Fruit fly (Drosophila melanogaster) whole organism, embryonic: Measurements from ENCODE around the gene CtsF.

Source experiments
- Ada2b ChIP-seq: fragments of 200-800 bp; sonication (Bioruptor generic); IDR thresholded peaks from 2 replicates; pipeline ENCODE4 v1.3.6; 2022; ENCODE audit warnings: missing biosample characterization, missing genetic modification characterization
- B-H2 ChIP-seq: fragments of 200-800 bp; sonication (Bioruptor generic); optimal IDR thresholded peaks from 2 replicates; lab custom pipeline; 2018; ENCODE audit warnings: missing biosample characterization, mild to moderate bottlenecking, missing genetic modification characterization
- Blimp-1 ChIP-seq: fragments of 200-800 bp; sonication (Bioruptor generic); optimal IDR thresholded peaks from 3 replicates; lab custom pipeline; 2018; ENCODE audit warnings: missing biosample characterization, missing genetic modification characterization, mild to moderate bottlenecking, moderate library complexity, missing genetic modification reagents
- C15 ChIP-seq: fragments of 200-800 bp; sonication (Bioruptor generic); IDR thresholded peaks from 3 replicates; pipeline ENCODE4 v1.3.6; 2022; ENCODE audit warnings: missing biosample characterization, missing genetic modification characterization
- CG11695 ChIP-seq: fragments of 200-800 bp; sonication (Bioruptor generic); IDR thresholded peaks from 3 replicates; pipeline ENCODE4 v1.3.6; 2022; ENCODE audit warnings: missing biosample characterization, missing genetic modification characterization
- CG12236 ChIP-seq: fragments of 200-800 bp; sonication (Bioruptor generic); optimal IDR thresholded peaks from 2 replicates; lab custom pipeline; 2016; ENCODE audit warnings: missing biosample characterization, missing genetic modification characterization
- CG13287 ChIP-seq: fragments of 200-800 bp; sonication (Bioruptor generic); IDR thresholded peaks from 2 replicates; pipeline ENCODE4 v1.3.6; 2022; ENCODE audit warnings: missing biosample characterization, missing genetic modification characterization; ENCODE audit not compliant: partially characterized antibody
- CG15479 ChIP-seq: fragments of 200-800 bp; sonication (Bioruptor generic); optimal IDR thresholded peaks from 3 replicates; lab custom pipeline; 2019; ENCODE audit warnings: missing biosample characterization, mild to moderate bottlenecking, missing genetic modification characterization, moderate library complexity
- CG17829 ChIP-seq: fragments of 200-800 bp; optimal IDR thresholded peaks from 2 replicates; lab custom pipeline; 2019; ENCODE audit warnings: missing biosample characterization, mild to moderate bottlenecking, missing genetic modification characterization, moderate library complexity
- CG31388 ChIP-seq: fragments of 200-800 bp; sonication (Bioruptor generic); optimal IDR thresholded peaks from 2 replicates; lab custom pipeline; 2016; ENCODE audit warnings: missing biosample characterization, missing genetic modification characterization
- CG42726 ChIP-seq: fragments of 200-800 bp; sonication (Bioruptor generic); IDR thresholded peaks from 2 replicates; pipeline ENCODE4 v1.3.6; 2022; ENCODE audit warnings: missing biosample characterization, missing genetic modification characterization; ENCODE audit not compliant: partially characterized antibody
- CG4360 ChIP-seq: fragments of 200-800 bp; sonication (Bioruptor generic); IDR thresholded peaks from 2 replicates; pipeline ENCODE4 v1.3.6; 2022; ENCODE audit warnings: missing biosample characterization, missing genetic modification characterization
- CG6854 ChIP-seq: fragments of 200-800 bp; sonication (Bioruptor generic); optimal IDR thresholded peaks from 3 replicates; lab custom pipeline; 2017; ENCODE audit warnings: missing biosample characterization, mild to moderate bottlenecking, missing genetic modification characterization
- CG8388 ChIP-seq: fragments of 200-800 bp; sonication (Bioruptor generic); optimal IDR thresholded peaks from 2 replicates; lab custom pipeline; 2019; ENCODE audit warnings: missing biosample characterization, mild to moderate bottlenecking, missing genetic modification characterization, moderate library complexity
- CG9215 ChIP-seq: fragments of 200-800 bp; sonication (Bioruptor generic); IDR thresholded peaks from 2 replicates; pipeline ENCODE4 v1.3.6; 2022; ENCODE audit warnings: missing biosample characterization, missing genetic modification characterization
- CG9932 ChIP-seq: fragments of 200-800 bp; sonication (Bioruptor generic); IDR thresholded peaks from 2 replicates; pipeline ENCODE4 v1.3.6; 2022; ENCODE audit warnings: missing biosample characterization, missing genetic modification characterization
- CrebB ChIP-seq: fragments of 200-800 bp; sonication (Bioruptor generic); optimal IDR thresholded peaks from 3 replicates; lab custom pipeline; 2018; ENCODE audit warnings: missing biosample characterization, mild to moderate bottlenecking, missing genetic modification characterization
- Dp ChIP-seq: fragments of 200-800 bp; sonication (Bioruptor generic); optimal IDR thresholded peaks from 2 replicates; lab custom pipeline; 2018; ENCODE audit warnings: missing biosample characterization, mild to moderate bottlenecking, missing genetic modification characterization, moderate library complexity
- Dref ChIP-seq: fragments of 200-800 bp; sonication (Bioruptor generic); IDR thresholded peaks from 2 replicates; pipeline ENCODE4 v1.3.6; 2022; ENCODE audit warnings: missing biosample characterization, missing genetic modification characterization
- E2f1 ChIP-seq: fragments of 200-800 bp; sonication (Bioruptor generic); IDR thresholded peaks from 2 replicates; pipeline ENCODE4 v1.3.6; 2022; ENCODE audit warnings: missing biosample characterization, missing genetic modification characterization
- H2.0 ChIP-seq: fragments of 200-800 bp; sonication (Bioruptor generic); IDR thresholded peaks from 2 replicates; pipeline ENCODE4 v1.3.6; 2022; ENCODE audit warnings: missing biosample characterization, missing genetic modification characterization
- HLHmδ ChIP-seq: fragments of 200-800 bp; sonication (Bioruptor generic); optimal IDR thresholded peaks from 2 replicates; lab custom pipeline; 2018; ENCODE audit warnings: missing biosample characterization, mild to moderate bottlenecking, missing genetic modification characterization, moderate library complexity
- HmgZ ChIP-seq: fragments of 200-800 bp; sonication (Bioruptor generic); optimal IDR thresholded peaks from 2 replicates; lab custom pipeline; 2018; ENCODE audit warnings: missing biosample characterization, mild to moderate bottlenecking, missing genetic modification characterization
- Hr78 ChIP-seq, 2 experiments: fragments of 200-800 bp in 1 of 2; fragments of >200 bp in 1 of 2; sonication (Bioruptor generic) in 1 of 2; optimal IDR thresholded peaks; 2 replicates each; lab custom pipeline; 2017 to 2019; ENCODE audit warnings: missing biosample characterization in 2 of 2, missing genetic modification characterization in 2 of 2, mild to moderate bottlenecking in 1 of 2, moderate library complexity in 1 of 2
- MESR4 ChIP-seq: fragments of 200-800 bp; sonication (Bioruptor generic); optimal IDR thresholded peaks from 2 replicates; lab custom pipeline; 2018; ENCODE audit warnings: missing biosample characterization, mild to moderate bottlenecking, missing genetic modification characterization, moderate library complexity
- Max ChIP-seq: fragments of 200-800 bp; sonication (Bioruptor generic); optimal IDR thresholded peaks from 2 replicates; lab custom pipeline; 2016; ENCODE audit warnings: missing biosample characterization, mild to moderate bottlenecking, missing genetic modification characterization
- NFAT ChIP-seq: fragments of 200-800 bp; sonication (Bioruptor generic); IDR thresholded peaks from 2 replicates; pipeline ENCODE4 v1.3.6; 2022; ENCODE audit warnings: missing biosample characterization, missing genetic modification characterization
- Six4 ChIP-seq: fragments of 200-800 bp; sonication (Bioruptor generic); optimal IDR thresholded peaks from 2 replicates; lab custom pipeline; 2016; ENCODE audit warnings: missing biosample characterization, missing genetic modification characterization
- Xrp1 ChIP-seq: fragments of 200-800 bp; sonication (Bioruptor generic); IDR thresholded peaks from 2 replicates; pipeline ENCODE4 v1.3.6; 2022; ENCODE audit warnings: missing biosample characterization, missing genetic modification characterization
- ap ChIP-seq: fragments of 200-800 bp; sonication (Bioruptor generic); IDR thresholded peaks from 2 replicates; pipeline ENCODE4 v1.3.6; 2022; ENCODE audit warnings: missing biosample characterization, missing genetic modification characterization
- ase ChIP-seq: fragments of 200-800 bp; sonication (Bioruptor generic); IDR thresholded peaks from 3 replicates; pipeline ENCODE4 v1.3.6; 2022; ENCODE audit warnings: missing biosample characterization, missing genetic modification characterization
- az2 ChIP-seq: fragments of 200-800 bp; sonication (Bioruptor generic); optimal IDR thresholded peaks from 3 replicates; lab custom pipeline; 2016; ENCODE audit warnings: missing biosample characterization, missing genetic modification characterization
- cas ChIP-seq: fragments of 200-800 bp; sonication (Bioruptor generic); IDR thresholded peaks from 2 replicates; pipeline ENCODE4 v1.3.6; 2022; ENCODE audit warnings: missing biosample characterization, missing genetic modification characterization
- caup ChIP-seq: fragments of 200-800 bp; sonication (Bioruptor generic); optimal IDR thresholded peaks from 3 replicates; lab custom pipeline; 2017; ENCODE audit warnings: missing biosample characterization, mild to moderate bottlenecking, missing genetic modification characterization, moderate library complexity; ENCODE audit not compliant: severe bottlenecking
- chif ChIP-seq, 2 experiments: fragments of 200-800 bp; sonication (Bioruptor generic); optimal IDR thresholded peaks; 3 replicates each; lab custom pipeline; 2016; ENCODE audit warnings: missing biosample characterization in 2 of 2, missing genetic modification characterization in 2 of 2
- gcm ChIP-seq: fragments of 200-800 bp; sonication (Bioruptor generic); optimal IDR thresholded peaks from 2 replicates; lab custom pipeline; 2019; ENCODE audit warnings: missing biosample characterization, mild to moderate bottlenecking, missing genetic modification characterization, moderate library complexity
- klu ChIP-seq: fragments of 200-800 bp; sonication (Bioruptor generic); IDR thresholded peaks from 2 replicates; pipeline ENCODE4 v1.3.6; 2022; ENCODE audit warnings: missing biosample characterization, missing genetic modification characterization
- lbe ChIP-seq: fragments of 200-800 bp; sonication (Bioruptor generic); optimal IDR thresholded peaks from 2 replicates; lab custom pipeline; 2016; ENCODE audit warnings: missing biosample characterization, mild to moderate bottlenecking, missing genetic modification characterization
- nerfin-2 ChIP-seq: fragments of 200-800 bp; sonication (Bioruptor generic); IDR thresholded peaks from 2 replicates; pipeline ENCODE4 v1.3.6; 2022; ENCODE audit warnings: missing biosample characterization, missing genetic modification characterization; ENCODE audit not compliant: partially characterized antibody
- nmo ChIP-seq: fragments of 200-800 bp; sonication (Bioruptor generic); optimal IDR thresholded peaks from 2 replicates; lab custom pipeline; 2018; ENCODE audit warnings: missing biosample characterization, mild to moderate bottlenecking, missing genetic modification characterization, moderate library complexity
- pb ChIP-seq: fragments of 200-800 bp; sonication (Bioruptor generic); optimal IDR thresholded peaks from 3 replicates; lab custom pipeline; 2016; ENCODE audit warnings: missing biosample characterization, missing genetic modification characterization
- peb ChIP-seq: fragments of 200-800 bp; sonication (Bioruptor generic); IDR thresholded peaks from 2 replicates; pipeline ENCODE4 v1.3.6; 2022; ENCODE audit warnings: missing biosample characterization, missing genetic modification characterization
- pfk ChIP-seq: fragments of 200-800 bp; sonication (Bioruptor generic); optimal IDR thresholded peaks from 2 replicates; lab custom pipeline; 2018; ENCODE audit warnings: missing biosample characterization, mild to moderate bottlenecking, missing genetic modification characterization, moderate library complexity
- salm ChIP-seq: fragments of 200-800 bp; sonication (Bioruptor generic); optimal IDR thresholded peaks from 2 replicates; lab custom pipeline; 2018; ENCODE audit warnings: missing biosample characterization, mild to moderate bottlenecking, missing genetic modification characterization
- sc ChIP-seq, 3 experiments: fragments of >200 bp in 2 of 3; fragments of 200-800 bp in 1 of 3; sonication (Bioruptor generic) in 1 of 3; optimal IDR thresholded peaks; 2 replicates in 2 of 3; 3 replicates in 1 of 3; lab custom pipeline; 2017; ENCODE audit warnings: mild to moderate bottlenecking in 1 of 3, missing biosample characterization in 1 of 3, missing genetic modification characterization in 1 of 3, missing genetic modification reagents in 1 of 3
- slou ChIP-seq: fragments of 200-800 bp; sonication (Bioruptor generic); optimal IDR thresholded peaks from 3 replicates; lab custom pipeline; 2016; ENCODE audit warnings: missing biosample characterization, missing genetic modification characterization
- sob ChIP-seq: fragments of 200-800 bp; sonication (Bioruptor generic); IDR thresholded peaks from 2 replicates; pipeline ENCODE4 v1.3.6; 2022; ENCODE audit warnings: missing biosample characterization, missing genetic modification characterization
- vfl ChIP-seq: fragments of 200-800 bp; sonication (Bioruptor generic); optimal IDR thresholded peaks from 2 replicates; lab custom pipeline; 2016; ENCODE audit warnings: missing biosample characterization, missing genetic modification characterization

Gene CtsF

dm6 chr3R:5211901-5212758 lies 39.4 kb downstream of the CtsF start (continued):
- TF ChIP-seq lbe (GFP tag; lab: Kevin White, UChicago) (no peak), HLHmδ (GFP tag; lab: Kevin White, UChicago) (peak; percentile 13), az2 (GFP tag; lab: Kevin White, UChicago) (peak; percentile 81), C15 (GFP tag; lab: Robert Waterston, UW) (0 out of 3 replicates have a peak, but pooled peaks have one; percentile 6), ase (GFP tag; lab: Robert Waterston, UW) (no peak), CG9215 (no peak), klu (GFP tag; lab: Robert Waterston, UW) (no peak), HmgZ (tag; lab: Kevin White, UChicago) (no peak), CG9932 (GFP tag; lab: Robert Waterston, UW) (no peak), nerfin-2 (no peak), CrebB (peak; percentile 47), B-H2 (GFP tag; lab: Kevin White, UChicago) (no peak), NFAT (GFP tag; lab: Robert Waterston, UW) (no peak), chif (GFP tag; optimal IDR thresholded peaks at IDR 0.05; lab: Kevin White, UChicago) (peak; percentile 77 to 93), salm (tag; lab: Kevin White, UChicago) (peak; percentile 22), ap (GFP tag; lab: Robert Waterston, UW) (peak; percentile 40; the same call in 1 of the 2 replicates), Dp (GFP tag; lab: Kevin White, UChicago) (no peak), vfl (GFP tag; lab: Kevin White, UChicago) (peak; percentile 82), Dref (GFP tag; lab: Robert Waterston, UW) (no peak), nmo (GFP tag; lab: Kevin White, UChicago) (peak; percentile 85), CG6854 (no peak), CG31388 (GFP tag; lab: Kevin White, UChicago) (peak; percentile 26), Xrp1 (GFP tag; lab: Robert Waterston, UW) (peak; percentile 95), Hr78 (GFP tag; optimal IDR thresholded peaks at IDR 0.05; lab: Kevin White, UChicago) (peak in 1 of 2 experiments; percentile 6), pb (peak; percentile 74), CG11695 (GFP tag; lab: Robert Waterston, UW) (peak; percentile 64; the same call in 1 of the 3 replicates), cas (no peak), Blimp-1 (peak; percentile 69), slou (GFP tag; lab: Kevin White, UChicago) (no peak), CG13287 (GFP tag; lab: Robert Waterston, UW) (no peak), gcm (peak; percentile 85), CG4360 (GFP tag; lab: Robert Waterston, UW) (no peak), H2.0 (GFP tag; lab: Robert Waterston, UW) (peak; percentile 37; the same call in 1 of the 2 replicates), peb (GFP tag; lab: Robert Waterston, UW) (peak; percentile 51; the same call in 1 of the 2 replicates), Ada2b (no peak), MESR4 (GFP tag; lab: Kevin White, UChicago) (peak; percentile 6), CG17829 (tag; lab: Kevin White, UChicago) (peak; percentile 94), Six4 (GFP tag; lab: Kevin White, UChicago) (peak; percentile 80), sc (optimal IDR thresholded peaks at IDR 0.05; lab: Kevin White, UChicago) (no peak), sc (GFP tag; optimal IDR thresholded peaks at IDR 0.05; lab: Kevin White, UChicago) (peak; percentile 70), sob (GFP tag; lab: Robert Waterston, UW) (no peak), caup (GFP tag; lab: Kevin White, UChicago) (no peak), CG8388 (peak; percentile 82), CG15479 (GFP tag; lab: Kevin White, UChicago) (peak; percentile 97), pfk (no peak), CG12236 (GFP tag; lab: Kevin White, UChicago) (peak; percentile 84), E2f1 (GFP tag; lab: Robert Waterston, UW) (no peak; the same call in 1 of the 2 replicates), Max (GFP tag; lab: Kevin White, UChicago) (peak; percentile 53), CG42726 (GFP tag; lab: Robert Waterston, UW) (no peak)
